Worm (Caenorhabditis elegans) whole organism, L2 larva: ENCODE data around the gene best-12.

Source experiments
- R02D3.7 ChIP-seq: fragments of 150-350 bp; optimal IDR thresholded peaks from 2 replicates; lab custom pipeline; 2014; ENCODE audit warnings: missing biosample characterization, missing genetic modification characterization
- ZK546.5 ChIP-seq: sonication (generic microtip); optimal IDR thresholded peaks from 2 replicates; lab custom pipeline; 2017; ENCODE audit warnings: missing biosample characterization, missing genetic modification characterization
- aly-2 ChIP-seq: fragments of 150-350 bp; optimal IDR thresholded peaks from 2 replicates; lab custom pipeline; 2014; ENCODE audit warnings: missing biosample characterization, missing genetic modification characterization
- elt-1 ChIP-seq: fragments of 150-350 bp; optimal IDR thresholded peaks from 2 replicates; lab custom pipeline; 2014; ENCODE audit warnings: missing biosample characterization, missing genetic modification characterization
- lin-13 ChIP-seq: fragments of 150-350 bp; optimal IDR thresholded peaks from 2 replicates; lab custom pipeline; 2014; ENCODE audit warnings: missing biosample characterization, missing genetic modification reagents, missing genetic modification characterization
- mdl-1 ChIP-seq, 2 experiments: fragments of 150-350 bp in 1 of 2; sonication (generic microtip) in 1 of 2; optimal IDR thresholded peaks; 2 replicates each; lab custom pipeline; 2017; ENCODE audit warnings: missing biosample characterization in 2 of 2, missing genetic modification characterization in 2 of 2
- nhr-6 ChIP-seq: fragments of 150-350 bp; optimal IDR thresholded peaks from 2 replicates; lab custom pipeline; 2014; ENCODE audit warnings: missing biosample characterization, missing genetic modification characterization
- skn-1 ChIP-seq: sonication (generic microtip); optimal IDR thresholded peaks from 2 replicates; lab custom pipeline; 2017; ENCODE audit warnings: missing biosample characterization, missing genetic modification characterization
- unc-62 ChIP-seq: fragments of 150-350 bp; optimal IDR thresholded peaks from 2 replicates; lab custom pipeline; 2014; ENCODE audit warnings: missing biosample characterization, missing genetic modification reagents, missing genetic modification characterization
- zag-1 ChIP-seq: fragments of 150-350 bp; optimal IDR thresholded peaks from 2 replicates; lab custom pipeline; 2014; ENCODE audit warnings: missing biosample characterization, missing genetic modification characterization

DNA sequence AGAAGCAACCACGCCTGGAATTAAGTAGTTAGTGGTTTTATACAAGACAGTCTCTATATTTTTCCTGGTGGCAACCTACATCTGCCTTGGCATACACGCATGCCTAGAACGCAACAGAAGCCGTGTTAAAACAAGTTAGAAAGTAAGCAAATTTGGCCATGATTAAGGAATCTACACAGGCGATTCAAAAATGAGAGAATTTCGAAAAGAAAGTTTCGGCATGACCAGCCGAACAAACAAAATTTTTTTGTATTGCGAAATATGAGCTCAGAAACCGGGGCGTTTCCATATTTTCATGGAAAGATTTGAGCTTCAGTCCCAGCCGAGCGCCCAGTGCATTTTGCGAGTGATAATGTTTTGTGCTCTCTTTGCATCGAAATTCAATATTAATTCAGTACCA is 10.9 kb downstream of the best-12 start, which contains the start of gene F14H3.15:
- TF ChIP-seq zag-1 (tag; lab: Kevin White, UChicago) = no peak
- TF ChIP-seq skn-1 (tag; lab: Kevin White, UChicago) = no peak
- no peak for TF ChIP-seq nhr-6 (tag; lab: Kevin White, UChicago)
- TF ChIP-seq unc-62 = no peak
- TF ChIP-seq lin-13 (GFP tag; lab: Kevin White, UChicago) = no peak
- TF ChIP-seq mdl-1 (tag; optimal IDR thresholded peaks at IDR 0.05; lab: Kevin White, UChicago) = no peak
- TF ChIP-seq ZK546.5 = no peak
- no peak for TF ChIP-seq elt-1 (tag; lab: Kevin White, UChicago)
- no peak for TF ChIP-seq R02D3.7 (tag; lab: Kevin White, UChicago)
- no peak for TF ChIP-seq aly-2 (tag; lab: Kevin White, UChicago)
